Worm (Caenorhabditis elegans) whole organism, midembryonic: Measurements from ENCODE around the gene eri-5.

Source experiments
- T22C8.4 ChIP-seq: fragments of 200-800 bp; sonication (Bioruptor generic); IDR thresholded peaks from 2 replicates; pipeline ENCODE4 v1.3.6; 2022; ENCODE audit warnings: missing genetic modification characterization, missing compliant biosample characterization
- cog-1 ChIP-seq: sonication (generic microtip); optimal IDR thresholded peaks from 2 replicates; lab custom pipeline; 2016; ENCODE audit warnings: missing genetic modification characterization, missing compliant biosample characterization
- klf-2 ChIP-seq: fragments of 200-800 bp; sonication (Bioruptor generic); conservative IDR thresholded peaks from 2 replicates; pipeline ENCODE4 v1.3.6; 2022; ENCODE audit warnings: missing genetic modification reagents, missing genetic modification characterization, missing compliant biosample characterization
- ref-1 ChIP-seq: fragments of 200-800 bp; sonication (Bioruptor generic); conservative IDR thresholded peaks from 2 replicates; pipeline ENCODE4 v1.3.6; 2022; ENCODE audit warnings: missing genetic modification reagents, missing genetic modification characterization, missing compliant biosample characterization
- tab-1 ChIP-seq: fragments of 200-800 bp; sonication (Bioruptor generic); IDR thresholded peaks from 2 replicates; pipeline ENCODE4 v1.3.6; 2022; ENCODE audit warnings: missing genetic modification characterization, missing compliant biosample characterization
- ztf-23 ChIP-seq: fragments of 200-800 bp; sonication (Bioruptor generic); IDR thresholded peaks from 2 replicates; pipeline ENCODE4 v1.3.6; 2022; ENCODE audit warnings: missing genetic modification reagents, missing genetic modification characterization, missing compliant biosample characterization
- ztf-29 ChIP-seq: fragments of 200-800 bp; sonication (Bioruptor generic); IDR thresholded peaks from 2 replicates; pipeline ENCODE4 v1.3.6; 2022; ENCODE audit warnings: missing genetic modification reagents, missing genetic modification characterization, missing compliant biosample characterization

DNA sequence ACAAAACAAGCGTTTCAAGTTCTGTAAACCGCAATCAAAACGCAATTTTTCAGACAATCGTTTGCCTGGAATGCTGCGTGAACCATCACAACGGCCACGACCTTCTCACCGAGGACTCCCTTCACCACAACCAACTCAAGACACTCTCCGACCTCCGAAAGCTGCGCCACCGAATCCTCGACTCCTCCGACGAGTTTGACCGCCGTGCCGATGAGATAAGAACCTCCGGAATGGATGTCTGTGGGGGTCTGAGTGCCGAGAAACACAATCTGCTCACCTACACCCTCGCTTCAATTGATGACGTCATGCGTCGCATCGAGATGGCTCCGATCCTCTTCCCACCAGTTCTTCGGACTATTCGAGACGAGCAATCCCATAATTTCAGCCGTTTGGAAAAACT lies 43.7 kb downstream of the eri-5 start:
- TF ChIP-seq T22C8.4 (no peak), ref-1 (GFP tag; lab: Robert Waterston, UW) (no peak), cog-1 (tag; lab: Kevin White, UChicago) (no peak), klf-2 (no peak), ztf-29 (GFP tag; lab: Robert Waterston, UW) (no peak), tab-1 (no peak), ztf-23 (GFP tag; lab: Robert Waterston, UW) (no peak)
